Fruit fly (Drosophila melanogaster): ENCODE data around the gene Gyc32E.

DNA sequence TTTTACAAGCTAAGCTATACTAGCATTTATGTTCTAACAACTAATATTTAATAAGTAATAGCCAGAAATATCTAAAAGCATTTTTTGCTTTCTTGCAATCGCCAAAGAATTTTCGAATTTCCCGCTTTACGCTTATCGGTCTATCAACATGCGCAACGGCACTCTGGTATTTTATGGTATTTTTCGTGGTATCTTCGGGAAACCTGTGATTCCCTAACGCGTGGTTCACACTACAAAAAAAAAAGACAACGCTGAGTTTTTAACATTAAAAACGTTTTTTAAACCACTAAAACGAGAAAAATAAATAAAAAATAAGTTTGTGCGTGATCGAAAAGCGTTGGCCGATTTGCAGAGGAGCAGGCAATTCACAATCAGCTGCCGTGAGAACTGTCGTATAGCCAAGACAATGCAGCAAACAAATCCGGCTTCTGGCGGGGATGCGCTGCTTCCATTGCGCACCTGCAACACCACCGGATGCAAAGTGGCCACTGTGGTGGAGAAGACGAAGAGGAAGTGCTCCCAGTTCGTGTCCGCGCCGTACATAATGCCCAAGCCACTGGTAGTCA is 30.0 kb upstream of the Gyc32E start, which contains the start of gene Boh2:
- TF ChIP-seq psq (optimal IDR thresholded peaks at IDR 0.05) (no peak), Sin3A (optimal IDR thresholded peaks at IDR 0.05) (no peak)

Data from Kc167 (cell line).